Worm (Caenorhabditis elegans) whole organism, young adult: Measurements from ENCODE around the gene pak-1.

Experiments used
- akir-1 ChIP-seq: fragments of 200-800 bp; sonication (Bioruptor generic); optimal IDR thresholded peaks from 2 replicates; lab custom pipeline; 2018; ENCODE audit warnings: mild to moderate bottlenecking, missing genetic modification characterization, moderate library complexity, missing compliant biosample characterization
- dpff-1 ChIP-seq: sonication (generic microtip); optimal IDR thresholded peaks from 2 replicates; lab custom pipeline; 2017; ENCODE audit warnings: mild to moderate bottlenecking, missing genetic modification characterization, missing compliant biosample characterization
- ztf-3 ChIP-seq: fragments of 200-800 bp; sonication (Bioruptor generic); optimal IDR thresholded peaks from 2 replicates; lab custom pipeline; 2018; ENCODE audit warnings: mild to moderate bottlenecking, missing genetic modification characterization, missing compliant biosample characterization

DNA sequence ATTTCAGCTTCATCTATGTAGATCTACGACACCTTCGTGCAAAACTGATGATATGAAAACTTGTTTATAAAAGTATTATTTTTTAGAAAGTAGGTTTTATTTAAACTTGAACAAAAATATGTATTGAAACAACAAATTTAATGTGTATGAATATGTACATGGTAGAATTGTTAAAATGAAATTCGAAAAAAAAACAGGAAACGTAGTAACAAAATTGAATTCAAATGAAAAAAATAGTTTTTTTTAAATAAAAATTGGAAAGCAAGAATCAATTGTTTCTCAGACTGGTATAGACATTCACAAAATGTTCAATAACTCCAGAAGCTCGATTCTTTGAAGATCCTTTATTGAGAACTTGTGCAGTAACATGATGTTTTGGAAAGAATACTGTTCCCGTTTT lies 27.6 kb downstream of the pak-1 start:
- TF ChIP-seq dpff-1 (tag; lab: Kevin White, UChicago) (no peak), ztf-3 (GFP tag; lab: Kevin White, UChicago) (no peak), akir-1 (GFP tag; lab: Kevin White, UChicago) (no peak)
